Worm (Caenorhabditis elegans): ENCODE results near the gene vrk-1.

DNA sequence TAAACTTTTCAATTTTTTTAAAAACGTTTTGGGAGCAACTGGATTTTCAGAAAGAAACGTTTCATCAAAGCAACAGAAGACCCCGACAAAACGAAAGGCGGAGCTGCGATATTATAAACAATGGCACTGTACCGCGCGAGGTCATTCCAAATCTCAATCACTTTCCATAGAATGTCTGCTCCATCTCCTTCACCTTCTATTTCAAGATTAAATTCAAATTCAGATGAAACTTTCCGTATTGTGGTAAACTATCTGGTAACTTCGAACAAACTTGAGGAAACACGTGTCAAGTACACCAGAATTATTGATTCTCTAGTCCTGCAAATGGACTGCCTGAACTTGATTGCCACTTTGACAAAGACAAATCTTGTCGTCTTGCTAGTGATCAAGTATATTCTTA lies 19.0 kb downstream of the vrk-1 start, which contains the start of gene F28B12.6:
- TF ChIP-seq zag-1 (tag; optimal IDR thresholded peaks at IDR 0.05) (no peak), dmd-4 (tag; optimal IDR thresholded peaks at IDR 0.05) (no peak), fos-1 (tag; optimal IDR thresholded peaks at IDR 0.05) (no peak), ZK546.5 (tag; optimal IDR thresholded peaks at IDR 0.05) (no peak), lin-39 (tag; optimal IDR thresholded peaks at IDR 0.05) (no peak), unc-62 (GFP tag; optimal IDR thresholded peaks at IDR 0.05) (no peak), aly-2 (tag; optimal IDR thresholded peaks at IDR 0.05) (no peak), unc-39 (tag; optimal IDR thresholded peaks at IDR 0.05) (no peak), elt-3 (tag; optimal IDR thresholded peaks at IDR 0.05) (no peak), mdl-1 (tag; optimal IDR thresholded peaks at IDR 0.05) (no peak), mab-5 (tag; optimal IDR thresholded peaks at IDR 0.05) (no peak), nhr-129 (tag; optimal IDR thresholded peaks at IDR 0.05) (no peak), elt-1 (tag; optimal IDR thresholded peaks at IDR 0.05) (no peak), unc-55 (GFP tag; optimal IDR thresholded peaks at IDR 0.05) (no peak)

Measured in whole organism, L2 larva.